Worm (Caenorhabditis elegans) whole organism, young adult: ENCODE measurements around the gene tre-5.

ENCODE experiments used
- F49E8.2 ChIP-seq: sonication (generic microtip); optimal IDR thresholded peaks from 3 replicates; lab custom pipeline; 2017; ENCODE audit warnings: missing genetic modification characterization, mild to moderate bottlenecking, missing compliant biosample characterization, antibody characterized with exemption, moderate library complexity; ENCODE audit not compliant: insufficient read depth
- K12H6.12 ChIP-seq: fragments of 200-800 bp; sonication (Bioruptor generic); optimal IDR thresholded peaks from 2 replicates; lab custom pipeline; 2018; ENCODE audit warnings: mild to moderate bottlenecking, missing genetic modification characterization, missing compliant biosample characterization
- athp-1 ChIP-seq: sonication (generic microtip); optimal IDR thresholded peaks from 2 replicates; lab custom pipeline; 2017; ENCODE audit warnings: mild to moderate bottlenecking, missing genetic modification characterization, missing compliant biosample characterization
- attf-5 ChIP-seq: fragments of 200-800 bp; sonication (Bioruptor generic); optimal IDR thresholded peaks from 2 replicates; lab custom pipeline; 2018; ENCODE audit warnings: mild to moderate bottlenecking, missing genetic modification characterization, missing compliant biosample characterization
- ceh-27 ChIP-seq: fragments of 200-800 bp; sonication (Bioruptor generic); optimal IDR thresholded peaks from 2 replicates; lab custom pipeline; 2018; ENCODE audit warnings: mild to moderate bottlenecking, missing genetic modification characterization, moderate library complexity, missing compliant biosample characterization
- dpl-1 ChIP-seq: fragments of 150-350 bp; optimal IDR thresholded peaks from 2 replicates; lab custom pipeline; 2014; ENCODE audit warnings: missing biosample characterization, missing genetic modification reagents, missing genetic modification characterization
- nfyb-1 ChIP-seq: fragments of 200-800 bp; sonication (Bioruptor generic); IDR thresholded peaks from 2 replicates; pipeline ENCODE4 v1.3.6; 2022; ENCODE audit warnings: missing genetic modification reagents, missing genetic modification characterization, missing compliant biosample characterization
- nhr-80 ChIP-seq: sonication (generic microtip); optimal IDR thresholded peaks from 2 replicates; lab custom pipeline; 2016; ENCODE audit warnings: missing genetic modification characterization, missing compliant biosample characterization
- snpc-1.1 ChIP-seq: sonication (generic microtip); optimal IDR thresholded peaks from 2 replicates; lab custom pipeline; 2017; ENCODE audit warnings: missing genetic modification characterization, mild to moderate bottlenecking, missing compliant biosample characterization, antibody characterized with exemption, moderate library complexity, missing genotype, missing genetic modification reagents; ENCODE audit not compliant: insufficient read depth
- snpc-4 ChIP-seq, 5 experiments: fragments of 150-350 bp in 1 of 5; sonication (generic microtip) in 4 of 5; optimal IDR thresholded peaks; 2 replicates each; lab custom pipeline; 2014 to 2018; ENCODE audit warnings: missing genetic modification characterization in 5 of 5, missing biosample characterization in 3 of 5, antibody characterized with exemption in 2 of 5, mild to moderate bottlenecking in 2 of 5, missing compliant biosample characterization in 2 of 5, missing genotype in 2 of 5, moderate library complexity in 2 of 5, missing genetic modification reagents in 1 of 5
- unc-130 ChIP-seq: sonication (generic microtip); optimal IDR thresholded peaks from 2 replicates; lab custom pipeline; 2016; ENCODE audit warnings: missing genetic modification reagents, missing genetic modification characterization, missing compliant biosample characterization

- TF ChIP-seq dpl-1 (GFP tag; lab: Kevin White, UChicago) (no peak), K12H6.12 (tag; lab: Kevin White, UChicago) (no peak), F49E8.2 (tag; lab: Kevin White, UChicago) (no peak), nhr-80 (tag; lab: Kevin White, UChicago) (no peak), athp-1 (no peak), unc-130 (GFP tag; lab: Kevin White, UChicago) (no peak), snpc-1.1 (no peak), nfyb-1 (no peak), attf-5 (no peak), ceh-27 (GFP tag; lab: Kevin White, UChicago) (no peak), snpc-4 (GFP tag; optimal IDR thresholded peaks at IDR 0.05; lab: Kevin White, UChicago) (no peak), snpc-4 (tag; optimal IDR thresholded peaks at IDR 0.05; lab: Kevin White, UChicago) (no peak)
These were observed 35.9 kb downstream of the tre-5 start, which contains the start of gene gmeb-1 for ce11 chrII:19238-19637.
